Worm (Caenorhabditis elegans): ENCODE measurements around the gene far-1.

Gene far-1

ce11 chrIII:9083118-9083517, 2.1 kb upstream of the far-1 start (continued):
- TF ChIP-seq Y105C5A.15 (GFP tag; IDR thresholded peaks at IDR 0.05) (no peak), ceh-62 (tag; optimal IDR thresholded peaks at IDR 0.05) (no peak), egl-43 (GFP tag; IDR thresholded peaks at IDR 0.05) (no peak), madf-9 (GFP tag; conservative IDR thresholded peaks at IDR 0.05) (no peak), nhr-6 (tag; optimal IDR thresholded peaks at IDR 0.05) (no peak), mep-1 (tag; optimal IDR thresholded peaks at IDR 0.05) (no peak), lin-1 (GFP tag; IDR thresholded peaks at IDR 0.05) (no peak), cey-2 (tag; optimal IDR thresholded peaks at IDR 0.05; ENCODE audit: borderline replicate concordance, insufficient read depth) (no peak), nhr-11 (tag; optimal IDR thresholded peaks at IDR 0.05) (no peak)

ce11 chrIII:9081763-9082162, 784 bp upstream of the far-1 start, which contains the start of gene far-2:
Gene far-2 (plus strand): TSS chrIII:9081828.
- TF ChIP-seq saeg-2 (GFP tag; IDR thresholded peaks at IDR 0.05) (no peak), sdz-12 (GFP tag; optimal IDR thresholded peaks at IDR 0.05) (no peak), nhr-6 (tag; optimal IDR thresholded peaks at IDR 0.05) (no peak), set-16 (GFP tag; IDR thresholded peaks at IDR 0.05) (peak; percentile 75), snpc-1.2 (GFP tag; IDR thresholded peaks at IDR 0.05) (no peak), egl-43 (GFP tag; IDR thresholded peaks at IDR 0.05) (no peak), unc-62 (GFP tag; optimal IDR thresholded peaks at IDR 0.05 in 1 of 2) (peak in 1 of 2 experiments; percentile 16), unc-62 (tag; optimal IDR thresholded peaks at IDR 0.05) (no peak), nhr-41 (GFP tag; IDR thresholded peaks at IDR 0.05) (no peak), mep-1 (tag; optimal IDR thresholded peaks at IDR 0.05) (no peak), rbr-2 (tag; optimal IDR thresholded peaks at IDR 0.05) (no peak)

ce11 chrIII:9080127-9080526, 852 bp downstream of the far-1 start:
- TF ChIP-seq aha-1 (tag), result peak; percentile 22
- no peak for TF ChIP-seq mep-1 (tag; optimal IDR thresholded peaks at IDR 0.05)

- no peak for TF ChIP-seq madf-5 (GFP tag; IDR thresholded peaks at IDR 0.05)
Measured at ce11 chrIII:9077708-9078107, 3.3 kb downstream of the far-1 start, which contains the start of gene F02A9.1. Gene F02A9.1 (minus strand): TSS chrIII:9077808.

- TF ChIP-seq nhr-111 (GFP tag; optimal IDR thresholded peaks at IDR 0.05) (no peak), dmd-6 (GFP tag; IDR thresholded peaks at IDR 0.05) (no peak), nhr-76 (tag; optimal IDR thresholded peaks at IDR 0.05) (no peak), nhr-10 (tag; optimal IDR thresholded peaks at IDR 0.05) (no peak), zip-11 (GFP tag; IDR thresholded peaks at IDR 0.05) (no peak)
Measured at ce11 chrIII:9075539-9075938, 5.4 kb downstream of the far-1 start, which contains the start of gene F02A9.7. Gene F02A9.7 (minus strand): TSS chrIII:9075639.

- TF ChIP-seq snpc-1.2 (GFP tag; IDR thresholded peaks at IDR 0.05) (no peak), unc-62 (GFP tag; optimal IDR thresholded peaks at IDR 0.05 in 1 of 2) (peak in 1 of 2 experiments; percentile 93), unc-62 (tag; optimal IDR thresholded peaks at IDR 0.05) (no peak), ztf-7 (tag; optimal IDR thresholded peaks at IDR 0.05) (no peak), F49E8.2 (tag; optimal IDR thresholded peaks at IDR 0.05; ENCODE audit: borderline replicate concordance) (no peak), zip-2 (tag; optimal IDR thresholded peaks at IDR 0.05) (no peak), nhr-111 (GFP tag; optimal IDR thresholded peaks at IDR 0.05) (no peak), dmd-6 (GFP tag; IDR thresholded peaks at IDR 0.05) (no peak), nhr-11 (tag; optimal IDR thresholded peaks at IDR 0.05) (no peak)
Measured at ce11 chrIII:9072704-9073103, 8.3 kb downstream of the far-1 start.

DNA sequence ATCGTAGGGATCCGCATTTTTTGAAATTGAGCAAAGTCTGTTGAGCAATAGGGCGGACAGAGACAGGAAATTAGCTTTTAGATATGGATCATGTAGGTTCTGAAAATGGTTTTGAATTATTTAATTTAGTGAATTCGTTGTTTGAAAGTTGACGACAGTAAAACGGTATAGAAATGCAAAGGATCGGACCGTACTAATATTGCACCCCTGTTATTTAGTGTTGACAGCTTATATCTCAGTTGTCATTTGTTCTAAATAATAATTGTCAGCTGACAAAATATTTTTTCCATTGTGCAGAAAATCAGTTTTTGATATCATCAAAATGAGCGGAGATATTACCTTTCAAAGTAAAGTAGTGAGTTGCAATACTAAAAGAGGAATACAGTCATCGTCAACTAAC, 9.6 kb downstream of the far-1 start, which contains the start of gene lin-12:
TSS of gene lin-12 (minus strand) at position 101 of the 400 bp plus-strand sequence.
- TF ChIP-seq lim-7 (GFP tag; IDR thresholded peaks at IDR 0.05), result no peak

DNA sequence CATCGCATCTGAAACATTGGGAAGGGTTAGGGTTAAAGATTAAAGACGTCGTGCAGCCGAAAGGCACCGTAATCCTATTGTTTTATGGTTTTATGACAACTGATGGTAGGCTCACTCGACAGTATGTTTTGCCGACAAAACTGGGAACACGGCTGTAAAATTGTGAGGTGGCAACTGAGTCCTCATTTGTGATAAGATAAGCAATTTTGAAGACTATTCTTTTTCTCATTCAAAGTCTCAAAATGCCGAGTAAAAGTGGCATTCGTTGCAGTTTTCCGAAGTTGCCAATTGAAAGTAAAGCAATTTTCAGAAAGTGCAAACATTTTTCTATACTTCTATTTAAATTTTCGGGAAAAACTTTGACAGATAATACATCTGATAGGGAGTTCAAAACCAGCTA, 11.3 kb downstream of the far-1 start:
- no peak for TF ChIP-seq snpc-1.2 (GFP tag; IDR thresholded peaks at IDR 0.05)
- TF ChIP-seq ZK337.2 (GFP tag; IDR thresholded peaks at IDR 0.05), result no peak
- no peak for TF ChIP-seq T20F7.1 (GFP tag; optimal IDR thresholded peaks at IDR 0.05)
- no peak for TF ChIP-seq ceh-44 (GFP tag; IDR thresholded peaks at IDR 0.05)
- no peak for TF ChIP-seq lim-7 (GFP tag; IDR thresholded peaks at IDR 0.05)
- TF ChIP-seq aha-1 (tag), result peak; percentile 71
- TF ChIP-seq ztf-7 (tag; optimal IDR thresholded peaks at IDR 0.05), result no peak
- peak; percentile 1 for TF ChIP-seq dve-1 (tag; optimal IDR thresholded peaks at IDR 0.05; ENCODE audit: insufficient read depth)
- TF ChIP-seq pqm-1 (tag; optimal IDR thresholded peaks at IDR 0.05), result peak; percentile 59
- TF ChIP-seq dmd-8 (GFP tag; IDR thresholded peaks at IDR 0.05), result no peak
- TF ChIP-seq skn-1 (tag; optimal IDR thresholded peaks at IDR 0.05), result no peak

Measured in whole organism, L4 larva.